Worm (Caenorhabditis elegans): ENCODE data around the gene B0001.8.

ce11 chrIV:12093819-12094218, 47.0 kb downstream of the B0001.8 start, which contains the start of gene F11A10.5:
- TF ChIP-seq pha-4 (tag; optimal IDR thresholded peaks at IDR 0.05) (no peak), unc-62 (GFP tag; optimal IDR thresholded peaks at IDR 0.05) (no peak), nhr-77 (tag; optimal IDR thresholded peaks at IDR 0.05) (no peak)

All from whole organism, L3 larva.